Fruit fly (Drosophila melanogaster): ENCODE measurements around the gene CG34286.
A peak's percentile ranks its signal among the peaks of the same experiment; 100 is the strongest.

The CG34286 gene

dm6 chr3R:19715827-19716226 is at the start of gene CG34286:
Gene CG34286 (minus strand): TSS chr3R:19715927.
- no peak for TF ChIP-seq CG17801 (GFP tag; optimal IDR thresholded peaks at IDR 0.05; ENCODE audit: partially characterized antibody)

- no peak for TF ChIP-seq CG17801 (GFP tag; optimal IDR thresholded peaks at IDR 0.05; ENCODE audit: partially characterized antibody)
Observed at dm6 chr3R:19742893-19743292, 27.2 kb upstream of the CG34286 start.

- TF ChIP-seq CG17801 (GFP tag; optimal IDR thresholded peaks at IDR 0.05; ENCODE audit: partially characterized antibody), result no peak
Observed at dm6 chr3R:19730953-19731482, 15.3 kb upstream of the CG34286 start.

- no peak for TF ChIP-seq CG17801 (GFP tag; optimal IDR thresholded peaks at IDR 0.05; ENCODE audit: partially characterized antibody)
Observed at dm6 chr3R:19730415-19730814, 14.7 kb upstream of the CG34286 start, which contains the start of gene GluClalpha. Gene GluClalpha (plus strand): TSS chr3R:19730715.

dm6 chr3R:19727806-19728205 is 12.1 kb upstream of the CG34286 start:
- TF ChIP-seq CG17801 (GFP tag; optimal IDR thresholded peaks at IDR 0.05; ENCODE audit: partially characterized antibody), result no peak

- TF ChIP-seq CG17801 (GFP tag; optimal IDR thresholded peaks at IDR 0.05; ENCODE audit: partially characterized antibody), result no peak
Observed at dm6 chr3R:19725584-19725983, 9.9 kb upstream of the CG34286 start.

- TF ChIP-seq CG17801 (GFP tag; optimal IDR thresholded peaks at IDR 0.05; ENCODE audit: partially characterized antibody), result no peak
Observed at dm6 chr3R:19703398-19703797, 12.3 kb downstream of the CG34286 start.

- no peak for TF ChIP-seq CG17801 (GFP tag; optimal IDR thresholded peaks at IDR 0.05; ENCODE audit: partially characterized antibody)
Observed at dm6 chr3R:19682424-19682823, 33.3 kb downstream of the CG34286 start.

dm6 chr3R:19679832-19680231 is 35.9 kb downstream of the CG34286 start:
- TF ChIP-seq CG17801 (GFP tag; optimal IDR thresholded peaks at IDR 0.05; ENCODE audit: partially characterized antibody), result no peak

dm6 chr3R:19672905-19673304 is 42.8 kb downstream of the CG34286 start:
- TF ChIP-seq CG17801 (GFP tag; optimal IDR thresholded peaks at IDR 0.05; ENCODE audit: partially characterized antibody), result no peak

dm6 chr3R:19672136-19672535 is 43.6 kb downstream of the CG34286 start:
- no peak for TF ChIP-seq CG17801 (GFP tag; optimal IDR thresholded peaks at IDR 0.05; ENCODE audit: partially characterized antibody)

- TF ChIP-seq CG17801 (GFP tag; optimal IDR thresholded peaks at IDR 0.05; ENCODE audit: partially characterized antibody), result peak; percentile 19
Observed at dm6 chr3R:19671223-19671991, 44.3 kb downstream of the CG34286 start, which contains the start of gene Naam. Gene Naam (plus strand): TSS chr3R:19671450.

All from ovary, adult (tissue).